Worm (Caenorhabditis elegans): Measurements from ENCODE around the gene gst-27.

ce11 chrII:15189956-15190355 lies 24.4 kb upstream of the gst-27 start:
- TF ChIP-seq him-1 (tag; optimal IDR thresholded peaks at IDR 0.05): no peak
- no peak for TF ChIP-seq dao-5 (tag; optimal IDR thresholded peaks at IDR 0.05)

All from whole organism, L4/young adult.